Fruit fly (Drosophila melanogaster): ENCODE measurements around the gene CG31221.

Gene CG31221

dm6 chr3R:19460409-19461217, 48.1 kb downstream of the CG31221 start, which contains the start of gene Dys (continued):
- TF ChIP-seq CG8290 (GFP tag; optimal IDR thresholded peaks at IDR 0.05) (no peak), CG8290 (tag; optimal IDR thresholded peaks at IDR 0.05) (peak in 1 of 2 experiments; percentile 88), Asciz (GFP tag; optimal IDR thresholded peaks at IDR 0.05) (peak; percentile 80), row (GFP tag; IDR thresholded peaks at IDR 0.05) (peak; percentile 95), CG10654 (GFP tag; optimal IDR thresholded peaks at IDR 0.05) (peak; percentile 81), CG3726 (GFP tag; IDR thresholded peaks at IDR 0.05) (0 out of 3 replicates have a peak, but pooled peaks have one; percentile 61), pnt (GFP tag; optimal IDR thresholded peaks at IDR 0.05) (peak; percentile 80), CG31441 (GFP tag; IDR thresholded peaks at IDR 0.05) (peak; percentile 86), usp (GFP tag; optimal IDR thresholded peaks at IDR 0.05) (no peak), CG18599 (GFP tag; optimal IDR thresholded peaks at IDR 0.05) (peak; percentile 94), shn (GFP tag; optimal IDR thresholded peaks at IDR 0.05) (peak; percentile 68), gem (tag; optimal IDR thresholded peaks at IDR 0.05) (peak; percentile 95), Rx (GFP tag; IDR thresholded peaks at IDR 0.05) (no peak), CG17829 (tag; optimal IDR thresholded peaks at IDR 0.05) (peak; percentile 85), CG15479 (GFP tag; optimal IDR thresholded peaks at IDR 0.05) (no peak), CG14050 (GFP tag; IDR thresholded peaks at IDR 0.05) (peak; percentile 78), CTCF (GFP tag; optimal IDR thresholded peaks at IDR 0.05) (no peak), rib (GFP tag; IDR thresholded peaks at IDR 0.05) (peak; percentile 86), PHDP (tag; optimal IDR thresholded peaks at IDR 0.05) (peak; percentile 94), dimm (GFP tag; IDR thresholded peaks at IDR 0.05) (peak; percentile 40; the same call in 1 of the 2 replicates), gcm2 (GFP tag; optimal IDR thresholded peaks at IDR 0.05) (peak; percentile 66), bowl (GFP tag; IDR thresholded peaks at IDR 0.05) (peak; percentile 67; the same call in 1 of the 2 replicates)

- TF ChIP-seq org-1 (GFP tag; optimal IDR thresholded peaks at IDR 0.05), result no peak
- TF ChIP-seq CG17612 (GFP tag; IDR thresholded peaks at IDR 0.05), result peak; percentile 7; the same call in 1 of the 2 replicates
- TF ChIP-seq CG3163 (GFP tag; optimal IDR thresholded peaks at IDR 0.05), result no peak
- TF ChIP-seq CG2199 (GFP tag; IDR thresholded peaks at IDR 0.05), result peak; percentile 95
These were observed 48.7 kb downstream of the CG31221 start for dm6 chr3R:19461218-19461526.

dm6 chr3R:19463016-19463664, 50.7 kb downstream of the CG31221 start, which contains the start of gene Scsalpha2:
TSS of gene Scsalpha2 (minus strand) at chr3R:19463066.
- TF ChIP-seq CG15601 (tag; optimal IDR thresholded peaks at IDR 0.05) (peak; percentile 100), Mes4 (GFP tag; optimal IDR thresholded peaks at IDR 0.05) (no peak), HLH4C (GFP tag; IDR thresholded peaks at IDR 0.05; ENCODE audit: partially characterized antibody) (no peak), Stat92E (GFP tag; optimal IDR thresholded peaks at IDR 0.05) (peak in 1 of 3 experiments; percentile 18), shn (GFP tag; optimal IDR thresholded peaks at IDR 0.05) (no peak), lab (GFP tag; optimal IDR thresholded peaks at IDR 0.05) (peak; percentile 17), Asciz (GFP tag; optimal IDR thresholded peaks at IDR 0.05) (peak; percentile 16), CG10274 (GFP tag; optimal IDR thresholded peaks at IDR 0.05) (no peak), gt (GFP tag; IDR thresholded peaks at IDR 0.05) (no peak), Gsc (GFP tag; IDR thresholded peaks at IDR 0.05) (no peak), CG3163 (GFP tag; optimal IDR thresholded peaks at IDR 0.05) (peak; percentile 53), CG17802 (tag; optimal IDR thresholded peaks at IDR 0.05) (no peak), CG4707 (GFP tag; optimal IDR thresholded peaks at IDR 0.05) (peak; percentile 95), pros (GFP tag; optimal IDR thresholded peaks at IDR 0.05) (peak; percentile 1), CG32767 (GFP tag; IDR thresholded peaks at IDR 0.05) (no peak), sqz (GFP tag; optimal IDR thresholded peaks at IDR 0.05) (peak; percentile 63), CG3065 (GFP tag; optimal IDR thresholded peaks at IDR 0.05) (no peak), Rfx (GFP tag; IDR thresholded peaks at IDR 0.05) (peak; percentile 35; the same call in 1 of the 2 replicates), lbe (GFP tag; optimal IDR thresholded peaks at IDR 0.05) (peak; percentile 29), grau (tag; optimal IDR thresholded peaks at IDR 0.05) (peak; percentile 6), CG6813 (GFP tag; optimal IDR thresholded peaks at IDR 0.05) (peak; percentile 7), Dip3 (GFP tag; optimal IDR thresholded peaks at IDR 0.05) (no peak), H15 (GFP tag; IDR thresholded peaks at IDR 0.05) (no peak), CG6791 (GFP tag; IDR thresholded peaks at IDR 0.05; ENCODE audit: partially characterized antibody) (0 out of 3 replicates have a peak, but pooled peaks have one; percentile 37)

Data from whole organism, embryonic.